ENCODE assay signal across 3 worm cellular contexts in the genomic region with DNA sequence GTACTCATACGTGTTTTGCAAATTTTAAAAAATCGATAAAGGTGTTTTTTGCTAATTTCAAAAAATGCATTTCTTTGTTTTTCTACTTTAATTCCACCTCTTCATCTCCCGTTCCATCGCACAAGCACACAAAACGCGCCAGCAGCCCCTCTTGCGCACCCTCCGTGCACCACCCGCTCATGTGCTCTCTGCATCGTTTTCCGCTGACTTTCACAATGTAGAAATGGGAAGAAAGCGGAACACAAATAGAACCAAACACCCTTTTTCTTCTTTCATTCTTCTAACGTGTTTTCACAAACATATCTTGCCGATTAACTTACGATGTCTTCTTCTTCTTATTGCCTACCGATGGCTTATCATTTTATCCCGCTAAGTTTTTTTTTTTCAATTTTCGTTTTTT.
TF ChIP-seq lines count a peak whose summit lies in the region.

No protein-coding gene starts in this region.

TF ChIP-seq in whole organism, L2 larva, 48 proteins besides CTCF, POLR2A, EP300 and RAD21 (continued from another document):
- TF ChIP-seq elt-3 (tag; optimal IDR thresholded peaks at IDR 0.05; lab: Kevin White, UChicago) (no peak), lin-11 (tag; optimal IDR thresholded peaks at IDR 0.05; lab: Kevin White, UChicago) (peak; percentile 7), sma-9 (GFP tag; optimal IDR thresholded peaks at IDR 0.05; lab: Kevin White, UChicago) (peak; percentile 84), sma-9 (tag; optimal IDR thresholded peaks at IDR 0.05; lab: Kevin White, UChicago) (no peak), zag-1 (tag; optimal IDR thresholded peaks at IDR 0.05; lab: Kevin White, UChicago) (peak; percentile 34), aly-2 (tag; optimal IDR thresholded peaks at IDR 0.05; lab: Kevin White, UChicago) (no peak), mdl-1 (tag; optimal IDR thresholded peaks at IDR 0.05; lab: Kevin White, UChicago) (peak in 1 of 2 experiments; percentile 66), sem-4 (tag; optimal IDR thresholded peaks at IDR 0.05; lab: Kevin White, UChicago) (peak; percentile 79), snpc-4 (tag; optimal IDR thresholded peaks at IDR 0.05; lab: Kevin White, UChicago) (peak; percentile 76), ztf-1 (GFP tag; conservative IDR thresholded peaks at IDR 0.05; lab: Robert Waterston, UW) (no peak), nhr-25 (tag; optimal IDR thresholded peaks at IDR 0.05; lab: Kevin White, UChicago) (peak; percentile 11), nhr-10 (tag; optimal IDR thresholded peaks at IDR 0.05; lab: Kevin White, UChicago) (no peak), nhr-21 (tag; optimal IDR thresholded peaks at IDR 0.05; lab: Kevin White, UChicago) (peak; percentile 39), ztf-4 (tag; optimal IDR thresholded peaks at IDR 0.05; lab: Kevin White, UChicago) (peak; percentile 58)
TF ChIP-seq in whole organism, L2 larva: peak in this region for 22.

TF ChIP-seq in whole organism, L4 larva, 104 proteins besides CTCF, POLR2A, EP300 and RAD21 (continued from another document and continues in another):
- no peak for TF ChIP-seq gei-8 (GFP tag; optimal IDR thresholded peaks at IDR 0.05; lab: Kevin White, UChicago)
- peak; percentile 89 for TF ChIP-seq hmg-1.1 (GFP tag; IDR thresholded peaks at IDR 0.05; lab: Robert Waterston, UW)
- TF ChIP-seq D1046.2 (GFP tag; IDR thresholded peaks at IDR 0.05; lab: Robert Waterston, UW): no peak
- TF ChIP-seq mdt-29 (GFP tag; IDR thresholded peaks at IDR 0.05; lab: Robert Waterston, UW): peak; percentile 53; the same call in 1 of the 2 replicates
- TF ChIP-seq pha-4 (GFP tag; IDR thresholded peaks at IDR 0.05; lab: Robert Waterston, UW): peak; percentile 53; the same call in 1 of the 2 replicates
- no peak for TF ChIP-seq pha-4 (tag; optimal IDR thresholded peaks at IDR 0.05; lab: Kevin White, UChicago)
- TF ChIP-seq egl-27 (tag; optimal IDR thresholded peaks at IDR 0.05; lab: Kevin White, UChicago): no peak
- TF ChIP-seq unc-62 (GFP tag; optimal IDR thresholded peaks at IDR 0.05 in 1 of 2; lab: Kevin White, UChicago): no peak
- no peak for TF ChIP-seq unc-62 (tag; optimal IDR thresholded peaks at IDR 0.05; lab: Kevin White, UChicago)
- no peak for TF ChIP-seq daf-19 (GFP tag; conservative IDR thresholded peaks at IDR 0.05; lab: Robert Waterston, UW)
- TF ChIP-seq spr-1 (tag; optimal IDR thresholded peaks at IDR 0.05; lab: Kevin White, UChicago): peak; percentile 65
- no peak for TF ChIP-seq zip-11 (GFP tag; IDR thresholded peaks at IDR 0.05; lab: Robert Waterston, UW)
- peak in 1 of 2 experiments; percentile 55 for TF ChIP-seq hif-1 (tag; optimal IDR thresholded peaks at IDR 0.05; lab: Kevin White, UChicago)
- no peak for TF ChIP-seq R02D3.7 (tag; optimal IDR thresholded peaks at IDR 0.05; lab: Kevin White, UChicago)
- peak; percentile 75 for TF ChIP-seq egl-43 (GFP tag; IDR thresholded peaks at IDR 0.05; lab: Robert Waterston, UW)
- TF ChIP-seq nhr-11 (tag; optimal IDR thresholded peaks at IDR 0.05; lab: Kevin White, UChicago): peak; percentile 62
- TF ChIP-seq madf-9 (GFP tag; conservative IDR thresholded peaks at IDR 0.05; lab: Robert Waterston, UW): peak; percentile 48; the same call in 1 of the 2 replicates
- TF ChIP-seq set-16 (GFP tag; IDR thresholded peaks at IDR 0.05; lab: Robert Waterston, UW): peak; percentile 50; the same call in 1 of the 2 replicates
- TF ChIP-seq madf-5 (GFP tag; IDR thresholded peaks at IDR 0.05; lab: Robert Waterston, UW): no peak
- no peak for TF ChIP-seq jun-1 (tag; optimal IDR thresholded peaks at IDR 0.05; lab: Kevin White, UChicago)
- TF ChIP-seq ceh-62 (tag; optimal IDR thresholded peaks at IDR 0.05; lab: Kevin White, UChicago): no peak
- peak; percentile 80 for TF ChIP-seq ctbp-1 (GFP tag; IDR thresholded peaks at IDR 0.05; lab: Robert Waterston, UW)
- no peak for TF ChIP-seq lir-3 (tag; optimal IDR thresholded peaks at IDR 0.05; lab: Kevin White, UChicago)
- no peak for TF ChIP-seq zag-1 (tag; optimal IDR thresholded peaks at IDR 0.05; lab: Kevin White, UChicago)
- TF ChIP-seq Y75B8A.6 (GFP tag; IDR thresholded peaks at IDR 0.05; lab: Robert Waterston, UW): no peak
- peak; percentile 61 for TF ChIP-seq nhr-102 (tag; optimal IDR thresholded peaks at IDR 0.05; lab: Kevin White, UChicago)
- peak; percentile 65 for TF ChIP-seq nhr-48 (tag; optimal IDR thresholded peaks at IDR 0.05; lab: Kevin White, UChicago)
- no peak for TF ChIP-seq php-3 (GFP tag; IDR thresholded peaks at IDR 0.05; lab: Robert Waterston, UW)
- no peak for TF ChIP-seq unc-130 (GFP tag; optimal IDR thresholded peaks at IDR 0.05; lab: Kevin White, UChicago)
- peak; percentile 80 for TF ChIP-seq F37D6.2 (tag; optimal IDR thresholded peaks at IDR 0.05; lab: Kevin White, UChicago)
- no peak for TF ChIP-seq F10B5.3 (tag; optimal IDR thresholded peaks at IDR 0.05; lab: Kevin White, UChicago)
- TF ChIP-seq daf-8 (GFP tag; IDR thresholded peaks at IDR 0.05; lab: Robert Waterston, UW): no peak
- no peak for TF ChIP-seq tra-1 (GFP tag; IDR thresholded peaks at IDR 0.05; lab: Robert Waterston, UW)
- TF ChIP-seq ama-1 (optimal IDR thresholded peaks at IDR 0.05; lab: Kevin White, UChicago): peak; percentile 4
- TF ChIP-seq Y48G9A.11 (GFP tag; IDR thresholded peaks at IDR 0.05; lab: Robert Waterston, UW): no peak
- no peak for TF ChIP-seq lin-29 (GFP tag; IDR thresholded peaks at IDR 0.05; lab: Robert Waterston, UW)
- peak; percentile 92 for TF ChIP-seq mep-1 (tag; optimal IDR thresholded peaks at IDR 0.05; lab: Kevin White, UChicago)
- TF ChIP-seq ztf-11 (tag; optimal IDR thresholded peaks at IDR 0.05; lab: Kevin White, UChicago): no peak
- no peak for TF ChIP-seq lin-38 (GFP tag; IDR thresholded peaks at IDR 0.05; lab: Robert Waterston, UW)
- TF ChIP-seq vab-7 (GFP tag; IDR thresholded peaks at IDR 0.05; lab: Robert Waterston, UW): no peak
- TF ChIP-seq sdz-12 (GFP tag; optimal IDR thresholded peaks at IDR 0.05; lab: Kevin White, UChicago): no peak
- TF ChIP-seq mes-2 (tag; optimal IDR thresholded peaks at IDR 0.05; lab: Kevin White, UChicago; ENCODE audit: poor library complexity, severe bottlenecking): peak; percentile 90
- TF ChIP-seq zfp-3 (GFP tag; conservative IDR thresholded peaks at IDR 0.05; lab: Robert Waterston, UW): peak; percentile 84
- no peak for TF ChIP-seq nhr-10 (tag; optimal IDR thresholded peaks at IDR 0.05; lab: Kevin White, UChicago)
- peak; percentile 58 for TF ChIP-seq fkh-10 (GFP tag; optimal IDR thresholded peaks at IDR 0.05; lab: Kevin White, UChicago)
- TF ChIP-seq arid-1 (GFP tag; conservative IDR thresholded peaks at IDR 0.05; lab: Robert Waterston, UW): peak; percentile 75
- peak; percentile 61 for TF ChIP-seq duxl-1 (tag; optimal IDR thresholded peaks at IDR 0.05; lab: Kevin White, UChicago; ENCODE audit: poor library complexity)
- TF ChIP-seq mxl-2 (GFP tag; conservative IDR thresholded peaks at IDR 0.05; lab: Robert Waterston, UW): peak; percentile 50; the same call in 1 of the 2 replicates
- no peak for TF ChIP-seq tag-97 (GFP tag; IDR thresholded peaks at IDR 0.05; lab: Robert Waterston, UW)
- TF ChIP-seq skn-1 (tag; optimal IDR thresholded peaks at IDR 0.05; lab: Kevin White, UChicago): no peak
- TF ChIP-seq lim-7 (GFP tag; IDR thresholded peaks at IDR 0.05; lab: Robert Waterston, UW): no peak
- TF ChIP-seq zfp-2 (tag; optimal IDR thresholded peaks at IDR 0.05; lab: Kevin White, UChicago): no peak
- TF ChIP-seq dmd-9 (GFP tag; IDR thresholded peaks at IDR 0.05; lab: Robert Waterston, UW): peak; percentile 73; the same call in 1 of the 2 replicates
- TF ChIP-seq lin-13 (GFP tag; optimal IDR thresholded peaks at IDR 0.05; lab: Kevin White, UChicago): peak; percentile 90
- peak; percentile 12 for TF ChIP-seq ces-1 (GFP tag; optimal IDR thresholded peaks at IDR 0.05; lab: Kevin White, UChicago)
- no peak for TF ChIP-seq spr-3 (GFP tag; optimal IDR thresholded peaks at IDR 0.05; lab: Kevin White, UChicago)
- TF ChIP-seq dve-1 (tag; optimal IDR thresholded peaks at IDR 0.05; lab: Kevin White, UChicago; ENCODE audit: insufficient read depth): peak; percentile 94
- no peak for TF ChIP-seq ceh-82 (tag; optimal IDR thresholded peaks at IDR 0.05; lab: Kevin White, UChicago)

TF ChIP-seq in whole organism, late embryonic, 69 proteins besides CTCF, POLR2A, EP300 and RAD21 (continued from another document):
- TF ChIP-seq ceh-34 (tag; optimal IDR thresholded peaks at IDR 0.05; lab: Kevin White, UChicago) (peak; percentile 75), ceh-19 (GFP tag; optimal IDR thresholded peaks at IDR 0.05; lab: Kevin White, UChicago) (no peak), dmd-4 (tag; optimal IDR thresholded peaks at IDR 0.05; lab: Kevin White, UChicago; ENCODE audit: borderline replicate concordance) (no peak), F13H6.1 (tag; optimal IDR thresholded peaks at IDR 0.05; lab: Kevin White, UChicago) (no peak), ets-4 (tag; optimal IDR thresholded peaks at IDR 0.05; lab: Kevin White, UChicago) (no peak), ceh-22 (tag; optimal IDR thresholded peaks at IDR 0.05; lab: Kevin White, UChicago) (no peak), ref-2 (tag; optimal IDR thresholded peaks at IDR 0.05; lab: Kevin White, UChicago) (no peak), hlh-13 (GFP tag; optimal IDR thresholded peaks at IDR 0.05; lab: Kevin White, UChicago) (no peak), tbx-2 (tag; optimal IDR thresholded peaks at IDR 0.05; lab: Kevin White, UChicago) (peak; percentile 70), unc-3 (GFP tag; conservative IDR thresholded peaks at IDR 0.05; lab: Robert Waterston, UW) (0 out of 2 replicates have a peak, but pooled peaks have one; percentile 39), unc-3 (tag; optimal IDR thresholded peaks at IDR 0.05; lab: Kevin White, UChicago) (no peak), eyg-1 (tag; optimal IDR thresholded peaks at IDR 0.05; lab: Kevin White, UChicago) (no peak), ceh-6 (GFP tag; optimal IDR thresholded peaks at IDR 0.05; lab: Kevin White, UChicago) (peak; percentile 50), C38D4.7 (GFP tag; optimal IDR thresholded peaks at IDR 0.05; lab: Kevin White, UChicago) (no peak), mec-3 (tag; optimal IDR thresholded peaks at IDR 0.05; lab: Kevin White, UChicago; ENCODE audit: borderline replicate concordance) (no peak), ceh-48 (tag; optimal IDR thresholded peaks at IDR 0.05; lab: Kevin White, UChicago) (peak; percentile 46), dve-1 (tag; optimal IDR thresholded peaks at IDR 0.05; lab: Kevin White, UChicago) (peak; percentile 9), hlh-30 (tag; optimal IDR thresholded peaks at IDR 0.05; lab: Kevin White, UChicago; ENCODE audit: insufficient read depth) (peak; percentile 68), unc-86 (tag; optimal IDR thresholded peaks at IDR 0.05; lab: Kevin White, UChicago) (no peak), K09A11.1 (tag; optimal IDR thresholded peaks at IDR 0.05; lab: Kevin White, UChicago; ENCODE audit: insufficient read depth) (no peak), ceh-2 (tag; optimal IDR thresholded peaks at IDR 0.05; lab: Kevin White, UChicago) (peak; percentile 1), fax-1 (tag; optimal IDR thresholded peaks at IDR 0.05; lab: Kevin White, UChicago) (no peak), ceh-18 (tag; optimal IDR thresholded peaks at IDR 0.05; lab: Kevin White, UChicago) (peak; percentile 65), lin-11 (tag; optimal IDR thresholded peaks at IDR 0.05; lab: Kevin White, UChicago) (peak; percentile 7), lim-6 (tag; optimal IDR thresholded peaks at IDR 0.05; lab: Kevin White, UChicago) (no peak), pat-9 (tag; optimal IDR thresholded peaks at IDR 0.05; lab: Kevin White, UChicago) (no peak), elt-4 (tag; optimal IDR thresholded peaks at IDR 0.05; lab: Kevin White, UChicago) (no peak), ceh-14 (tag; optimal IDR thresholded peaks at IDR 0.05; lab: Kevin White, UChicago) (peak; percentile 3), fkh-10 (GFP tag; optimal IDR thresholded peaks at IDR 0.05; lab: Kevin White, UChicago) (no peak), ceh-45 (GFP tag; IDR thresholded peaks at IDR 0.05; lab: Robert Waterston, UW) (0 out of 2 replicates have a peak, but pooled peaks have one; percentile 34), hlh-8 (tag; optimal IDR thresholded peaks at IDR 0.05; lab: Kevin White, UChicago) (no peak), C08G9.2 (tag; optimal IDR thresholded peaks at IDR 0.05; lab: Kevin White, UChicago) (peak; percentile 20), nhr-232 (tag; optimal IDR thresholded peaks at IDR 0.05; lab: Kevin White, UChicago) (no peak), ceh-31 (tag; optimal IDR thresholded peaks at IDR 0.05; lab: Kevin White, UChicago) (peak; percentile 55), fkh-6 (tag; optimal IDR thresholded peaks at IDR 0.05; lab: Kevin White, UChicago) (no peak), pha-4 (tag; optimal IDR thresholded peaks at IDR 0.05; lab: Kevin White, UChicago) (no peak), sdc-2 (tag; optimal IDR thresholded peaks at IDR 0.05; lab: Kevin White, UChicago) (peak; percentile 19), zip-5 (tag; optimal IDR thresholded peaks at IDR 0.05; lab: Kevin White, UChicago) (no peak), ama-1 (optimal IDR thresholded peaks at IDR 0.05; lab: Kevin White, UChicago) (no peak), che-1 (tag; optimal IDR thresholded peaks at IDR 0.05; lab: Kevin White, UChicago) (peak; percentile 25), ceh-9 (tag; optimal IDR thresholded peaks at IDR 0.05; lab: Kevin White, UChicago) (no peak), unc-55 (GFP tag; optimal IDR thresholded peaks at IDR 0.05; lab: Kevin White, UChicago) (no peak), nhr-11 (tag; optimal IDR thresholded peaks at IDR 0.05; lab: Kevin White, UChicago) (no peak), gmeb-2 (tag; optimal IDR thresholded peaks at IDR 0.05; lab: Kevin White, UChicago) (peak; percentile 22), T23F11.4 (GFP tag; optimal IDR thresholded peaks at IDR 0.05; lab: Kevin White, UChicago) (peak; percentile 21)
